Worm (Caenorhabditis elegans) whole organism, young adult: ENCODE results near the gene ZC317.2.

Source experiments
- F49E8.2 ChIP-seq: sonication (generic microtip); optimal IDR thresholded peaks from 3 replicates; lab custom pipeline; 2017; ENCODE audit warnings: missing genetic modification characterization, mild to moderate bottlenecking, missing compliant biosample characterization, antibody characterized with exemption, moderate library complexity; ENCODE audit not compliant: insufficient read depth
- F52B5.7 ChIP-seq: sonication (generic microtip); optimal IDR thresholded peaks from 2 replicates; lab custom pipeline; 2016; ENCODE audit warnings: mild to moderate bottlenecking, missing genetic modification characterization, missing compliant biosample characterization
- ama-1 ChIP-seq, 3 experiments: fragments of 150-350 bp in 1 of 3; sonication (generic microtip) in 2 of 3; optimal IDR thresholded peaks; 2 replicates each; lab custom pipeline; 2014 to 2018; ENCODE audit warnings: missing biosample characterization in 2 of 3, missing genetic modification characterization in 2 of 3, missing genetic modification reagents in 2 of 3
- attf-3 ChIP-seq: fragments of 200-800 bp; sonication (Bioruptor generic); conservative IDR thresholded peaks from 2 replicates; pipeline ENCODE4 v1.3.6; 2022; ENCODE audit warnings: missing genetic modification reagents, missing genetic modification characterization, missing compliant biosample characterization
- nhr-120 ChIP-seq: fragments of 200-800 bp; sonication (Bioruptor generic); IDR thresholded peaks from 2 replicates; pipeline ENCODE4 v1.3.6; 2022; ENCODE audit warnings: missing genetic modification characterization, missing compliant biosample characterization
- nhr-179 ChIP-seq: sonication (generic microtip); optimal IDR thresholded peaks from 2 replicates; lab custom pipeline; 2016; ENCODE audit warnings: mild to moderate bottlenecking, missing genetic modification characterization, missing compliant biosample characterization
- rcor-1 ChIP-seq: fragments of 200-800 bp; sonication (Bioruptor generic); IDR thresholded peaks from 2 replicates; pipeline ENCODE4 v1.3.6; 2022; ENCODE audit warnings: missing genetic modification reagents, missing genetic modification characterization, missing compliant biosample characterization
- snpc-4 ChIP-seq, 5 experiments: fragments of 150-350 bp in 1 of 5; sonication (generic microtip) in 4 of 5; optimal IDR thresholded peaks; 2 replicates each; lab custom pipeline; 2014 to 2018; ENCODE audit warnings: missing genetic modification characterization in 5 of 5, missing biosample characterization in 3 of 5, antibody characterized with exemption in 2 of 5, mild to moderate bottlenecking in 2 of 5, missing compliant biosample characterization in 2 of 5, missing genotype in 2 of 5, moderate library complexity in 2 of 5, missing genetic modification reagents in 1 of 5
- unc-62 ChIP-seq: fragments of 150-350 bp; optimal IDR thresholded peaks from 2 replicates; lab custom pipeline; 2014; ENCODE audit warnings: missing biosample characterization, missing genetic modification reagents, missing genetic modification characterization

DNA sequence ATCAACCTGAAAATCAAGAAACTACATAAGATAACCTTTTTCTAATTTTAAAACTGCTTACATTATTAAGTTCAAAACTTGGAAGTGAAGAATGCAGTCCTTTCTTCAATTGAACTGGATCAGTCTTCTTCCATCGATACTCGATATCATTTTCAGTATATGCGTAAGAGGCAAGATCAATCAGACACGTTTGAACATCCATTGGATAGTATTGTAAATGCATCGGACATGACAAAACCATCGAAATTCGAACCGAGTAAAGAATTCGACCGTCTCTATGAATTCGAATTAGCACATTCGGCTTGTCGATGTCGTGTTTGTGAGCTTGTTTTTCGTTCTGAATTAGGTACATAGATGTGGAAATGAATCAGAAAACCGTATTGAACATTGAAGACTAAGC lies 9.2 kb upstream of the ZC317.2 start:
- no peak for TF ChIP-seq F52B5.7
- no peak for TF ChIP-seq rcor-1 (GFP tag; lab: Robert Waterston, UW)
- no peak for TF ChIP-seq F49E8.2 (tag; lab: Kevin White, UChicago)
- TF ChIP-seq snpc-4 (GFP tag; optimal IDR thresholded peaks at IDR 0.05; lab: Kevin White, UChicago) = no peak
- TF ChIP-seq snpc-4 (tag; optimal IDR thresholded peaks at IDR 0.05; lab: Kevin White, UChicago) = no peak
- TF ChIP-seq unc-62 (GFP tag; lab: Kevin White, UChicago) = no peak
- no peak for TF ChIP-seq ama-1 (optimal IDR thresholded peaks at IDR 0.05; lab: Kevin White, UChicago)
- TF ChIP-seq ama-1 (GFP tag; optimal IDR thresholded peaks at IDR 0.05; lab: Kevin White, UChicago) = no peak
- TF ChIP-seq nhr-120 (GFP tag; lab: Robert Waterston, UW) = no peak
- TF ChIP-seq attf-3 (GFP tag; lab: Robert Waterston, UW) = no peak
- TF ChIP-seq nhr-179 (tag; lab: Kevin White, UChicago) = no peak
